Worm (Caenorhabditis elegans): ENCODE results near the gene R07E5.5.

R07E5.5 gene

DNA sequence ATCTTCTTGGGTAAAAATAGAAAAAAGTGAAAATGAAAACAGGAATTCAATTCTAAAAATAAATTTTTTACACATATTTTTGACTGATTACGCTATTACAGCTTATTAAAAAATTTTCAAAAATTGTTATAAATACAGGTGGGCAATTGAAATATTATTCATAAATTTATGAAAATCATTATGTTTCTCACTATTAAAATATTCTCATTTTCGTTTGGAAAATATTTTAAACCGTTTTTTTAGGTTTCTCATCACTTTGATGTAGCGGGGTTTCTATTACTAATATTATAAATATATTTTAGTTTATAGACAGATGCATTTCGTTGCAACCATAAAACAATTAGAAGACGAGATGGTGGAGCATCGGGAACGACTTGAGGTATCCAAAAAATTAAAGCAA lies at the start of gene R07E5.5:
TSS of gene R07E5.5 (plus strand) at position 301 of the 400 bp plus-strand sequence.
- no peak for TF ChIP-seq ets-4 (tag; optimal IDR thresholded peaks at IDR 0.05)
- TF ChIP-seq hlh-6 (tag; optimal IDR thresholded peaks at IDR 0.05): no peak

DNA sequence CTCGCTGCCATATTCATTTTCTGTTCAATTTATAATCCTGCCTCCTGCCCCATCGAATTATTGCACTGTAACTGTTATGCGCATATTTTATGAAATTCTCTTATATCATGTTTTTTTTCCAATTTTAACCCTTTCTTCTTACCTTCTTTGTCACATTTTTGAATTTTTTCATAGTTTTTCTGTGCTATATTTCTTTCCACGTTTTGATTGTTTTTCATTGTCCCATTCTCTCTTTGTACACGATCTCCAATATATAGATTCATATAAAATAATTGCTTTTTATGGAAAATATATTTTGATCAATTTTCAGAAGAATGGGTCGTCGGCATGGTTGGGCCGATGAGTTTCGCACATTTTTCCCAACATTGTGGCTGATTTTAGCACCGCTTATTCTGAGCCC lies 47.4 kb upstream of the R07E5.5 start, which contains the start of gene B0285.6:
TSS of gene B0285.6 (plus strand) at position 301 of the 400 bp plus-strand sequence.
- TF ChIP-seq fkh-6 (tag; optimal IDR thresholded peaks at IDR 0.05): no peak
- no peak for TF ChIP-seq ztf-16 (tag; optimal IDR thresholded peaks at IDR 0.05)
- no peak for TF ChIP-seq Y22D7AL.16 (tag; optimal IDR thresholded peaks at IDR 0.05)
- TF ChIP-seq ceh-6 (GFP tag; optimal IDR thresholded peaks at IDR 0.05): no peak

DNA sequence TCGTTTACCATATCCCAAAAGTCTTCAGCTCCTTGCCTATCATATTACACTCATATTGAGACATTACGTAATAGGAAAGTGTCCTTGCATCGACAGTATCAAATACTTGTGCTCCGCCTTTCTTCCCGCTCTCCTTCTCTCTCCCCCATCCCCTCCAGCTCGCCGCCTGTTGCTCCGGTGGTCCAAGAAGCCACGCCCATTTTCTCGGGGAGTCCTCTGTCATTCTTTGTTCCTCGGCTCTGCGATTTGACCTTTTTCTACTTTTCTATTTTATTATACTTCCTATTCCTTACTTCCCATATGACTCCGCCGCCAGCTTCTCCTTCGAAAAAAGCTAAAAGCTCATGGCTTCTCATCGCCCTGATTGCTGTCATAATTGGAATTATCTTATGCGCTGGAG lies 40.8 kb upstream of the R07E5.5 start, which contains the start of gene mnp-1:
TSS of gene mnp-1 (plus strand) at position 211 of the 400 bp plus-strand sequence.
- TF ChIP-seq hlh-13 (GFP tag; optimal IDR thresholded peaks at IDR 0.05) (no peak), unc-42 (tag; optimal IDR thresholded peaks at IDR 0.05) (no peak), ztf-16 (tag; optimal IDR thresholded peaks at IDR 0.05) (no peak), pag-3 (tag; optimal IDR thresholded peaks at IDR 0.05; ENCODE audit: borderline replicate concordance) (no peak), npax-4 (tag; optimal IDR thresholded peaks at IDR 0.05) (no peak), C08G9.2 (tag; optimal IDR thresholded peaks at IDR 0.05) (no peak), pha-2 (tag; optimal IDR thresholded peaks at IDR 0.05) (no peak), zip-5 (tag; optimal IDR thresholded peaks at IDR 0.05) (no peak), nhr-232 (tag; optimal IDR thresholded peaks at IDR 0.05) (no peak), dve-1 (tag; optimal IDR thresholded peaks at IDR 0.05) (no peak), ttx-3 (tag; optimal IDR thresholded peaks at IDR 0.05) (no peak), ceh-24 (tag; optimal IDR thresholded peaks at IDR 0.05) (no peak), fkh-10 (GFP tag; optimal IDR thresholded peaks at IDR 0.05) (no peak), ceh-34 (tag; optimal IDR thresholded peaks at IDR 0.05) (no peak), ceh-30 (tag; optimal IDR thresholded peaks at IDR 0.05) (no peak)

DNA sequence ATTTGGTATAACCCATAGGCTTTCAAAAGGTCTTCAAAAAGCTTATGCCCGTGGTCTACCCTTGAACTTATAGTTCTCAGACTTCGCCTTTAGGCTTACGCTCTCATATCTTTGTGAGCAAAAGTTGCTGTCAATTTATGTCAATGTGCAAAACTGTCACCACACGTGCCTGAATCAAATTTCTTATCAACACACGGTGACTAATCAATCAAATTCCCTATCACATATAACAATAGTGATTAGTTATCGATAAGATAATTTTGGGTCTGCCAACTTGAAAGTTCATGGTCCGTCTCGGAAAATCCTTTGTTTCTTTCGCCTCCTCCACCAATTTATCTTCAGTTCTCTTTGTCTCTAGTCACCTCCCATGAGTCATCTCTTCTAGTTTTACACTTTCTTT lies 39.8 kb upstream of the R07E5.5 start:
- TF ChIP-seq elt-2 (tag; optimal IDR thresholded peaks at IDR 0.05): peak; percentile 93
- peak; percentile 63 for TF ChIP-seq unc-55 (GFP tag; optimal IDR thresholded peaks at IDR 0.05)
- TF ChIP-seq ceh-48 (tag; optimal IDR thresholded peaks at IDR 0.05): no peak

DNA sequence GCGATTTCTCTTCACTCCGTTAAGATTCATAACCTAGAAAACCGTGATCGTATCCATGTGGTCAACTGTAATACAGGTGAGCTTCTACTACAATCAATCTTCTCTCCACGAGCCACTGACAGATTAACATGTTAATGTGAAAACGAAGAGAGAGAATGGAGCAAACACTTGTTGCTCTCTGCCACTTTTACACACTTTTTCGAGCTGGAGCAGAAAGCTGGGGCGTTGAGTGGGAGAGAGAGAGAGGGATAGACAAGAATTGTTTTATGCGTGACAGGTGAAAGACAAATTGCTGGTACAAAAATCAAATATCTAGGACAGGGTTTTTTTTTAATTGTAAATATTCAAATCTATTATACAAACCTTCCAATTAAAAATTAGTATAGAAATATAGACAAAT lies 38.9 kb upstream of the R07E5.5 start:
- TF ChIP-seq Y22D7AL.16 (tag; optimal IDR thresholded peaks at IDR 0.05) (no peak), ceh-9 (tag; optimal IDR thresholded peaks at IDR 0.05) (no peak), ceh-18 (tag; optimal IDR thresholded peaks at IDR 0.05) (peak; percentile 14), tbx-2 (tag; optimal IDR thresholded peaks at IDR 0.05) (no peak), ets-4 (tag; optimal IDR thresholded peaks at IDR 0.05) (no peak), hlh-15 (tag; optimal IDR thresholded peaks at IDR 0.05) (no peak), rnt-1 (tag; optimal IDR thresholded peaks at IDR 0.05) (peak; percentile 32), C38D4.7 (GFP tag; optimal IDR thresholded peaks at IDR 0.05) (no peak), ceh-24 (tag; optimal IDR thresholded peaks at IDR 0.05) (no peak), hlh-13 (GFP tag; optimal IDR thresholded peaks at IDR 0.05) (no peak), elt-2 (tag; optimal IDR thresholded peaks at IDR 0.05) (no peak), eyg-1 (tag; optimal IDR thresholded peaks at IDR 0.05) (no peak), unc-55 (GFP tag; optimal IDR thresholded peaks at IDR 0.05) (peak; percentile 93), odd-2 (tag; optimal IDR thresholded peaks at IDR 0.05) (no peak), dve-1 (tag; optimal IDR thresholded peaks at IDR 0.05) (no peak), unc-86 (tag; optimal IDR thresholded peaks at IDR 0.05) (no peak), nfya-1 (tag; optimal IDR thresholded peaks at IDR 0.05) (peak; percentile 22), pat-9 (tag; optimal IDR thresholded peaks at IDR 0.05) (peak; percentile 30), dmd-4 (tag; optimal IDR thresholded peaks at IDR 0.05; ENCODE audit: borderline replicate concordance) (no peak), K09A11.1 (tag; optimal IDR thresholded peaks at IDR 0.05; ENCODE audit: insufficient read depth) (no peak), T23F11.4 (GFP tag; optimal IDR thresholded peaks at IDR 0.05) (no peak), sox-4 (tag; optimal IDR thresholded peaks at IDR 0.05) (no peak)

All from whole organism, late embryonic.